Worm (Caenorhabditis elegans) whole organism, young adult: Measurements from ENCODE around the gene T08G5.3.

Experiments
- C06A6.2 ChIP-seq: fragments of 200-800 bp; sonication (Bioruptor generic); conservative IDR thresholded peaks from 2 replicates; pipeline ENCODE4 v1.3.6; 2022; ENCODE audit warnings: missing genetic modification characterization, missing compliant biosample characterization
- madf-10 ChIP-seq: sonication (generic microtip); optimal IDR thresholded peaks from 2 replicates; lab custom pipeline; 2016; ENCODE audit warnings: mild to moderate bottlenecking, missing genetic modification characterization, missing compliant biosample characterization
- sdz-38 ChIP-seq: sonication (generic microtip); optimal IDR thresholded peaks from 2 replicates; lab custom pipeline; 2016; ENCODE audit warnings: missing genotype, missing genetic modification characterization, missing compliant biosample characterization
- unc-62 ChIP-seq: fragments of 150-350 bp; optimal IDR thresholded peaks from 2 replicates; lab custom pipeline; 2014; ENCODE audit warnings: missing biosample characterization, missing genetic modification reagents, missing genetic modification characterization

- TF ChIP-seq sdz-38 (tag; lab: Kevin White, UChicago) (no peak), madf-10 (tag; lab: Kevin White, UChicago) (no peak), unc-62 (GFP tag; lab: Kevin White, UChicago) (no peak), C06A6.2 (no peak)
These were observed 33.8 kb downstream of the T08G5.3 start for ce11 chrV:13993478-13993877.
